Worm (Caenorhabditis elegans) whole organism, early embryonic: ENCODE data around the gene T21B10.3.

Experiments
- B0310.2 ChIP-seq: sonication (generic microtip); optimal IDR thresholded peaks from 2 replicates; lab custom pipeline; 2016; ENCODE audit warnings: mild to moderate bottlenecking, missing genetic modification characterization, missing compliant biosample characterization
- aly-1 ChIP-seq: sonication (generic microtip); optimal IDR thresholded peaks from 2 replicates; lab custom pipeline; 2016; ENCODE audit warnings: missing genetic modification characterization, missing compliant biosample characterization
- ama-1 ChIP-seq: fragments of 150-350 bp; optimal IDR thresholded peaks from 2 replicates; lab custom pipeline; 2014
- ceh-13 ChIP-seq: fragments of 200-800 bp; sonication (Bioruptor generic); optimal IDR thresholded peaks from 2 replicates; lab custom pipeline; 2018; ENCODE audit warnings: mild to moderate bottlenecking, missing genetic modification characterization, missing compliant biosample characterization
- ceh-36 ChIP-seq: sonication (generic microtip); optimal IDR thresholded peaks from 2 replicates; lab custom pipeline; 2016; ENCODE audit warnings: missing genetic modification characterization, inconsistent platforms, missing compliant biosample characterization
- flt-1 ChIP-seq: fragments of 200-800 bp; sonication (Bioruptor generic); IDR thresholded peaks from 2 replicates; pipeline ENCODE4 v1.3.6; 2022; ENCODE audit warnings: missing genetic modification characterization, missing compliant biosample characterization
- hmbx-1 ChIP-seq: sonication (generic microtip); optimal IDR thresholded peaks from 2 replicates; lab custom pipeline; 2016; ENCODE audit warnings: mild to moderate bottlenecking, missing genetic modification characterization, missing compliant biosample characterization
- hmg-4 ChIP-seq: fragments of 200-800 bp; sonication (Bioruptor generic); optimal IDR thresholded peaks from 2 replicates; lab custom pipeline; 2018; ENCODE audit warnings: mild to moderate bottlenecking, missing genetic modification characterization, missing compliant biosample characterization
- hnd-1 ChIP-seq: sonication (generic microtip); optimal IDR thresholded peaks from 2 replicates; lab custom pipeline; 2016; ENCODE audit warnings: missing genetic modification characterization, missing compliant biosample characterization
- pes-1 ChIP-seq: fragments of 200-800 bp; sonication (Bioruptor generic); IDR thresholded peaks from 2 replicates; pipeline ENCODE4 v1.3.6; 2022; ENCODE audit warnings: missing genetic modification reagents, missing genetic modification characterization, missing compliant biosample characterization
- sea-1 ChIP-seq: fragments of 200-800 bp; sonication (Bioruptor generic); conservative IDR thresholded peaks from 2 replicates; pipeline ENCODE4 v1.3.6; 2022; ENCODE audit warnings: missing genetic modification characterization, missing compliant biosample characterization
- tbx-11 ChIP-seq: fragments of 200-800 bp; sonication (Bioruptor generic); IDR thresholded peaks from 2 replicates; pipeline ENCODE4 v1.3.6; 2022; ENCODE audit warnings: missing genetic modification characterization, missing compliant biosample characterization
- tbx-37 ChIP-seq: fragments of 200-800 bp; sonication (Bioruptor generic); conservative IDR thresholded peaks from 2 replicates; pipeline ENCODE4 v1.3.6; 2022; ENCODE audit warnings: missing genetic modification reagents, missing genetic modification characterization, missing compliant biosample characterization
- tra-4 ChIP-seq: sonication (generic microtip); optimal IDR thresholded peaks from 2 replicates; lab custom pipeline; 2017; ENCODE audit warnings: missing genetic modification characterization, missing compliant biosample characterization

DNA sequence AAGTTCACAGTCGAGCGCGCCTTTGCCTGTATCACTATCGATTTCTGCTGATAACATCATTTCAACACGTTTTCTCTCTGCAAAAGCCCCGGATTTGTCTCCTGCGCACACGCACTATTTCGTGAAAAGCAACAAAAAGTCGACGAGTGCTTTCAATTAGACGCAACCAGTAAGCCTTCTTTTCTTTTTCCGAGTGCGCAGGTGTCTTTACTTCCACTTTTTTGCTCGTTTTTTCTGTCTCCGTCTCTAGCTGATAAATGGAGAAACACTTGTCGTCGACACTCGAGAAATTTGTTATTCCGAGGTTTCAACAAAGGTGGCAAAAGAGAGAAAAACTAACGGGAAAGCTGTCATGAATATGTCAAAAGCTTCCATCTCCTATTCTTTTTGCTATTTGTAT is 42.6 kb upstream of the T21B10.3 start:
- TF ChIP-seq ama-1 (lab: Kevin White, UChicago) (no peak), aly-1 (tag; lab: Kevin White, UChicago) (no peak), flt-1 (GFP tag; lab: Robert Waterston, UW) (no peak), B0310.2 (tag; lab: Kevin White, UChicago) (no peak), tbx-37 (GFP tag; lab: Robert Waterston, UW) (no peak), pes-1 (GFP tag; lab: Robert Waterston, UW) (no peak), tra-4 (tag; lab: Kevin White, UChicago) (no peak), ceh-36 (tag; lab: Kevin White, UChicago) (no peak), hmbx-1 (tag; lab: Kevin White, UChicago) (no peak), hnd-1 (tag; lab: Kevin White, UChicago) (no peak), sea-1 (no peak), tbx-11 (GFP tag; lab: Robert Waterston, UW) (no peak), hmg-4 (no peak), ceh-13 (GFP tag; lab: Kevin White, UChicago) (no peak)
